Fruit fly (Drosophila melanogaster): Measurements from ENCODE around the gene CG15545.

- TF ChIP-seq psq (optimal IDR thresholded peaks at IDR 0.05) (no peak), Sin3A (optimal IDR thresholded peaks at IDR 0.05) (no peak), ttk (optimal IDR thresholded peaks at IDR 0.05) (no peak), h (optimal IDR thresholded peaks at IDR 0.05) (no peak), insv (optimal IDR thresholded peaks at IDR 0.05) (no peak)
Observed at dm6 chr3R:30862471-30862870, 9.7 kb downstream of the CG15545 start.

Data from Kc167 (cell line).